Fruit fly (Drosophila melanogaster) Kc167 (cell line): Measurements from ENCODE around the gene Cht11.

ENCODE experiments used
- Myc ChIP-seq: fragments of >200 bp; optimal IDR thresholded peaks from 2 replicates; lab custom pipeline; 2017; ENCODE audit warnings: missing external identifiers
- Sin3A ChIP-seq: fragments of >200 bp; optimal IDR thresholded peaks from 2 replicates; lab custom pipeline; 2018; ENCODE audit warnings: missing external identifiers
- h ChIP-seq: fragments of >200 bp; optimal IDR thresholded peaks from 3 replicates; lab custom pipeline; 2018; ENCODE audit warnings: missing external identifiers
- psq ChIP-seq: fragments of >200 bp; optimal IDR thresholded peaks from 2 replicates; lab custom pipeline; 2017; ENCODE audit warnings: missing external identifiers
- ttk ChIP-seq: sonication (Bioruptor generic); optimal IDR thresholded peaks from 2 replicates; lab custom pipeline; 2017; ENCODE audit warnings: missing external identifiers

DNA sequence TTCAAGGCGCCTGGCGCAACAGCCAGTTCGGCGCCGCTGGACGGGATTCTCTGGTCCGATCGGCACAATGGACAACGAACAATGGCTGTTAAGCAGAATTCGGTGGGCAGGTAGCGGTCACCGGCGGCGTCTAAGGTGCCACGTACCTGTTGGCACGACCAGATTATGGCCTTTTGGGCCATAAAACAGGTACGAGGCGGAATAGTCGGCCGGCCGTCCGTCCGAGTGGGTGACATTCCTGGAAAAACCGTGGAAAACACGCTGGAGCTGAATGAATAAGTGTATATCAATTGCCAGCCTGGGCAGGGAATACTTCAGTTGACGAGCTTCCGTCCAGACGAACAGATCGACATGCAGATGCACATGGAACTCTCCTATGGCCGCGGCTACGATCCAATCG lies 26.4 kb downstream of the Cht11 start, which contains the start of gene Atx-1:
- TF ChIP-seq h (lab: Kevin White, UChicago) = no peak
- TF ChIP-seq ttk (lab: Kevin White, UChicago) = no peak
- no peak for TF ChIP-seq psq (lab: Kevin White, UChicago)
- no peak for TF ChIP-seq Myc (lab: Kevin White, UChicago)
- TF ChIP-seq Sin3A (lab: Kevin White, UChicago) = no peak
